Worm (Caenorhabditis elegans): Measurements from ENCODE around the gene mrpl-30.

DNA sequence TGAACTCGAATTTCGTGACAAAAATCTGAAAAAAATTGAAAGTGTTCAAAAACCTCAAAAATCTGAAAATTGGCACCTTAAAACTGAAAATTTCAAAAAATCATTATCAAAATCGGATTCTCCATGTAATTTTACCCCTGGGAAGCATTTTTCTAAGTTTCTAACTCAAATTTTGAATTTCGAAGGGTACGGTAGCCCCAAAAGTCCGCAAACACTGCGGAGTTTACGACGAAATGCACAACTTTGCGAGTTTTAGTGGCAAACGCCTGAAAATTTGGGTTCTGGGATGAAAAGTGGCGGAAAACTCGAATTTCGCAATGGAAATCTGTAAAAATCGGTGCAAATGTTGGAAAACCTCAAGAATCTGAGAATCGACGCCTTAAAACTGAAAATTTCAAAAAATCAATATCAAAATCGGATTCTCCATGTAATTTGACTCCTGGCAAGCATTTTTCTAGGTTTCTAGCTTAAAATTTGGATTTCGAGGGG is 17.1 kb downstream of the mrpl-30 start:
- TF ChIP-seq aha-1 (tag) (no peak), nhr-42 (GFP tag; IDR thresholded peaks at IDR 0.05) (no peak), dmd-8 (GFP tag; IDR thresholded peaks at IDR 0.05) (no peak), nhr-28 (tag; optimal IDR thresholded peaks at IDR 0.05) (no peak), zfp-3 (GFP tag; conservative IDR thresholded peaks at IDR 0.05) (no peak), lin-39 (tag; optimal IDR thresholded peaks at IDR 0.05) (no peak)
